Worm (Caenorhabditis elegans) whole organism, young adult: Measurements from ENCODE around the gene spsb-1.

ENCODE experiments used
- B0035.1 ChIP-seq: sonication (generic microtip); optimal IDR thresholded peaks from 2 replicates; lab custom pipeline; 2016; ENCODE audit warnings: missing genetic modification characterization, mild to moderate bottlenecking, missing compliant biosample characterization, missing genotype, missing genetic modification reagents
- B0336.3 ChIP-seq: fragments of 200-800 bp; sonication (Bioruptor generic); IDR thresholded peaks from 2 replicates; pipeline ENCODE4 v1.3.6; 2022; ENCODE audit warnings: missing genetic modification characterization, missing compliant biosample characterization
- ceh-91 ChIP-seq: fragments of 200-800 bp; sonication (Bioruptor generic); IDR thresholded peaks from 2 replicates; pipeline ENCODE4 v1.3.6; 2022; ENCODE audit warnings: missing genetic modification reagents, missing genetic modification characterization, missing compliant biosample characterization
- dpl-1 ChIP-seq: fragments of 150-350 bp; optimal IDR thresholded peaks from 2 replicates; lab custom pipeline; 2014; ENCODE audit warnings: missing biosample characterization, missing genetic modification reagents, missing genetic modification characterization
- let-607 ChIP-seq, 2 experiments: fragments of 200-800 bp in 1 of 2; sonication (Bioruptor generic) in 1 of 2; sonication (generic microtip) in 1 of 2; optimal IDR thresholded peaks; 2 replicates each; lab custom pipeline; 2016 to 2018; ENCODE audit warnings: mild to moderate bottlenecking in 2 of 2, missing compliant biosample characterization in 2 of 2, missing genetic modification characterization in 2 of 2, moderate library complexity in 2 of 2, missing genotype in 1 of 2
- lin-26 ChIP-seq: fragments of 200-800 bp; sonication (Bioruptor generic); IDR thresholded peaks from 2 replicates; pipeline ENCODE4 v1.3.6; 2022; ENCODE audit warnings: missing genetic modification reagents, missing genetic modification characterization, missing compliant biosample characterization
- madf-10 ChIP-seq: sonication (generic microtip); optimal IDR thresholded peaks from 2 replicates; lab custom pipeline; 2016; ENCODE audit warnings: mild to moderate bottlenecking, missing genetic modification characterization, missing compliant biosample characterization
- nhr-179 ChIP-seq: sonication (generic microtip); optimal IDR thresholded peaks from 2 replicates; lab custom pipeline; 2016; ENCODE audit warnings: mild to moderate bottlenecking, missing genetic modification characterization, missing compliant biosample characterization

DNA sequence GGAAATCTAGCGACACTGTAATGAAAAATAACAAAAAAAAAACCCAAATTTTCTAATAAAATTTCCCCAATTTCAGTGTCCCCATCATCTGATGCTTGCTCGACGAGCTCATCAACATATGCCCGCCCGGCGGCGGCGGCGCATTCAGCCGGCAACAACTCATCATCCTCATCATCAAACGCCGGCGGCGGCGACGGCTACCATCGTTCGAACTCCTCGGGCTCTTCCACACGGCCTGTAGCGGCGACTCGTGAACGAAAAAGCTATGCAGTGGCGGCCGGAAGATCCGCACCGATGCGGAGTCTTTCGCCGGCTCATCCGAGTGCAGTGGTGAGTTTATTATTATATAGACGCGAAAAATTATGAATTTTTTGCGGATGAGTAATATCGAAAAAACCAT is 23.6 kb downstream of the spsb-1 start:
- TF ChIP-seq B0336.3 (no peak), B0035.1 (tag; lab: Kevin White, UChicago) (no peak), nhr-179 (tag; lab: Kevin White, UChicago) (no peak), dpl-1 (GFP tag; lab: Kevin White, UChicago) (no peak), lin-26 (GFP tag; lab: Robert Waterston, UW) (no peak), madf-10 (no peak), let-607 (tag; optimal IDR thresholded peaks at IDR 0.05; lab: Kevin White, UChicago) (no peak), ceh-91 (GFP tag; lab: Robert Waterston, UW) (no peak)
